Worm (Caenorhabditis elegans) whole organism, L2 larva: Measurements from ENCODE around the gene pis-1.

Experiments used
- dmd-4 ChIP-seq: sonication (generic microtip); optimal IDR thresholded peaks from 2 replicates; lab custom pipeline; 2017; ENCODE audit warnings: missing biosample characterization, missing genetic modification characterization
- lsy-2 ChIP-seq, 2 experiments: fragments of 150-350 bp in 1 of 2; sonication (generic microtip) in 1 of 2; optimal IDR thresholded peaks; 2 replicates each; lab custom pipeline; 2014 to 2017; ENCODE audit warnings: missing biosample characterization in 2 of 2, missing genetic modification characterization in 2 of 2

- TF ChIP-seq lsy-2 (tag; optimal IDR thresholded peaks at IDR 0.05; lab: Kevin White, UChicago): no peak
- no peak for TF ChIP-seq dmd-4 (tag; lab: Kevin White, UChicago)
These were observed 34.6 kb downstream of the pis-1 start for ce11 chrIV:9761751-9762150.
